Worm (Caenorhabditis elegans): ENCODE results near the gene F14D2.19.

DNA sequence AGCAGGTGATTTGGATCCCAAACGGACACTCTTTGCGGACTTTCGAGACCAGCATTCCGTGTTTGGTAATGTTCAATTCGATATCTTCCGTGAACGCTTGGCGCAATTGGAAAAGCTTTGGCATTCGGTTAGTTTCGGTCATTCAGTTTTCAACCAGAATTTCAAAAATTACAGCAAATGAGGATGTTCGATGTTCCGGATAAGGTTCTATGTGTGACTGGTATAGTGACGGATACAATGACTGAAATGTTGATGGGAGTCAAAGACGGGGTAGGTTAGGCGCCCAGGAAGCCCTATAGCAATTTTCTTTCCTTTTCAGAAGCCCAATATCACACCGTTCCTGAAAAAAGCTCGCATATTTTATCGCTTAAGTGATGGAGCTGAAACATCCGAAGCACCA, 46.2 kb upstream of the F14D2.19 start:
- no peak for TF ChIP-seq nhr-12 (tag; optimal IDR thresholded peaks at IDR 0.05)
- no peak for TF ChIP-seq unc-55 (GFP tag; optimal IDR thresholded peaks at IDR 0.05)
- TF ChIP-seq R02D3.7 (tag; optimal IDR thresholded peaks at IDR 0.05): no peak
